Worm (Caenorhabditis elegans) whole organism, L4/young adult: ENCODE measurements around the gene mrps-18.C.

Experiments used
- W03F9.2 ChIP-seq: fragments of 150-350 bp; optimal IDR thresholded peaks from 2 replicates; lab custom pipeline; 2014; ENCODE audit warnings: missing biosample characterization, missing genetic modification characterization
- dao-5 ChIP-seq: sonication (generic microtip); optimal IDR thresholded peaks from 2 replicates; lab custom pipeline; 2016; ENCODE audit warnings: missing genotype, missing genetic modification characterization, moderate library complexity, missing compliant biosample characterization
- him-1 ChIP-seq: sonication (generic microtip); optimal IDR thresholded peaks from 2 replicates; lab custom pipeline; 2016; ENCODE audit warnings: missing genotype, missing genetic modification reagents, missing genetic modification characterization, missing compliant biosample characterization

mrps-18.C gene

ce11 chrII:6736066-6736465, at the start of gene mrps-18.C:
Gene mrps-18.C (plus strand): TSS chrII:6736203.
- TF ChIP-seq W03F9.2 (tag; lab: Kevin White, UChicago) (no peak), dao-5 (no peak), him-1 (tag; lab: Kevin White, UChicago) (no peak)

DNA sequence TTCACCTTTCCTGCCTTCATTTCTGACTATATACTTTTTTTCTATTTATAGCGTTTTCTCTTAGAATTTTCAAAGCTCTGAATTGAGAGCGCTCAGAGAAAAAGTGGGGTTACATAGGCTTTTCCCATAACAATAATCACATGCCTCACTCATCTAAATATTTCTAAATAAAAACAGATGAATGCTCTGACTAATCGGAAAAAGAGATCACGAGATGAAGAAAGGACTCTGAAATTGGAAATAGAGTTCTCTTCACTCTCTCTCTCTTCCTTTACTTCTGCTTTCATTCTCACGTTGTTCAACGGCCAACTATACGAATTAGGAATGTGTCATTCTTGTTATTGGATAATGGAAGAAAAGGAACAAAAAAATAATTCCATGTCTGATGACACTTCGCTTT, 46.9 kb upstream of the mrps-18.C start:
- no peak for TF ChIP-seq him-1 (tag; lab: Kevin White, UChicago)
- TF ChIP-seq dao-5 = no peak
- no peak for TF ChIP-seq W03F9.2 (tag; lab: Kevin White, UChicago)

ce11 chrII:6695388-6695787, 40.6 kb upstream of the mrps-18.C start, which contains the start of gene C18H9.5:
Gene C18H9.5 (minus strand): TSS chrII:6695566.
- no peak for TF ChIP-seq W03F9.2 (tag; lab: Kevin White, UChicago)
- no peak for TF ChIP-seq dao-5
- TF ChIP-seq him-1 (tag; lab: Kevin White, UChicago) = no peak

- TF ChIP-seq dao-5 = no peak
- no peak for TF ChIP-seq him-1 (tag; lab: Kevin White, UChicago)
- no peak for TF ChIP-seq W03F9.2 (tag; lab: Kevin White, UChicago)
These were observed 37.2 kb upstream of the mrps-18.C start, which contains the start of gene C18H9.1 for ce11 chrII:6698784-6699183. Gene C18H9.1 (plus strand): TSS chrII:6699084.

DNA sequence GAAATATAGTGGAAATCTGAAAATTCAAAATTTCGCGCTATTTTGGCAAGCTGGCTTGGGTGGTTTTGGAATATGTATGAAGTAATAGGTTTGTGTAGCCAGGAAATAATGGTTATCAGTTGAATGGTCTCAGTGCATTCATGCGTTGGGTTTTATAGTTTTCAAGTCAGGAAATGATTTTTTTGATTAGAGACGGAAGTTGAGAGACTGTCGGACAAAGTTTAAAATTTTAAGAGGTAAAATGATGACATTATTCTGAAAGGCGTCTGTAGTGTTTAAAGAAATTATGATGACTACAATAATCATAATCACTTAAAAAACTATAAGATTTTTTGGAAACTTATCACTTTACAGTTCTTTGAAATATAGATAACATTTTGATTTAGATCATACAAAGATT, 34.5 kb upstream of the mrps-18.C start, which contains the start of gene C18H9.6:
Gene C18H9.6 (minus strand): TSS at position 129 of the 400 bp plus-strand sequence.
- no peak for TF ChIP-seq W03F9.2 (tag; lab: Kevin White, UChicago)
- no peak for TF ChIP-seq him-1 (tag; lab: Kevin White, UChicago)

DNA sequence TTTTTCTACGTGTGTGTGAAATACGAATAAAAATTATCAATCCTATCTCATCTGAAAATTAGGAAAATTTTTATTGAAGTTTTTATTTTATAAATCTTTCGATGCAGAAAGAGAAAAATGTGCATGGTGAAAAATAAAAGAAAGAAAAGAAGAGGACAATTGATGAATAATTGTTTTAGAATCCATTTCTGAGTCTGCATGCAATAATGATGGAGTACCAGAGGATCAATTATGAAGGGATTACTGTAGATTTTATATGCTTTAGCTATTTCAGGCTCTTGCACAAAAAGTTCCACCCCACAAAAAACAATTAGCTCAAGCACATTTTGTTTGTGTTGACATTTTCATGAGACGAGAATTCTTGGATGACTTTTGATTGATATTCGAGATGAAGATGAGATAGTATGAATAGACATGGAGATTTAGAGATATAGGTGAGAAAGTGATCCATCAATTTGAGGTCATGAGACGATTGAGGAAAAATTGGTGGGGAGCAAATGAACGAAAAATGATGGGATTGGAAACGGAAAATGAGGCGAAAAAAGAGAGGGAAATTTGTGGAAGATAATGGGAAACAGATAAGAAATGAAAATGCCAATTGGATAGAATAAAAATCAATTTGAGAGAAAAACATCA, 30.3 kb upstream of the mrps-18.C start, which contains the start of gene rpy-1:
Gene rpy-1 (minus strand): TSS at position 51 of the 636 bp plus-strand sequence.
- TF ChIP-seq dao-5 (no peak), W03F9.2 (tag; lab: Kevin White, UChicago) (no peak), him-1 (tag; lab: Kevin White, UChicago) (no peak)

DNA sequence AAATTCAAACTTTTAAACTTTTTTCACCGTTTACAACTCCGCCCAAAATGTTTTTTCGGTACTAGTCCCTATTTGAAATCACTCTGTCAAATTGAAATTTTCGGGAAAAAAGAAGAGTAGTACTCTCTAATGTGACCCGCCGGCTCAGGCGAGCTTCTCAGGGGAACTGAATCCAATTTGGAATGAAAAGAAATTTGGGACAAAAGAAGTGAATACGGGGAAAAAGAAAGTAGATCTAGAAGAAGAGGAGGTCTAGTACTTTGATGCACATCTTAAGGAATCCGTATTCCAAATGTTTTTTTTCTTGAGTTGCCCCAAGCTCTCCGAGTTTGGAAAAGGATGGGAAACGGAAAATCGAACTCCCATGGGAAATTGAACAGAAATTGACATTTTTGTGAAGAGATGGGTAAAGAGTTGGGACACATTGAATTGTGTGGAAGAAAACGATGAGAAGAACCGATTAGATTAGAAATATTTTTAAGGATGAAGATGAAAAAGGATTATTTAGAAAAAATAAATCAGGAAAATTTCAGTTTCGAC, 29.4 kb upstream of the mrps-18.C start:
- TF ChIP-seq him-1 (tag; lab: Kevin White, UChicago) = no peak
- no peak for TF ChIP-seq W03F9.2 (tag; lab: Kevin White, UChicago)
- TF ChIP-seq dao-5 = no peak

ce11 chrII:6707496-6708260, 28.3 kb upstream of the mrps-18.C start:
- no peak for TF ChIP-seq dao-5
- no peak for TF ChIP-seq W03F9.2 (tag; lab: Kevin White, UChicago)
- no peak for TF ChIP-seq him-1 (tag; lab: Kevin White, UChicago)

DNA sequence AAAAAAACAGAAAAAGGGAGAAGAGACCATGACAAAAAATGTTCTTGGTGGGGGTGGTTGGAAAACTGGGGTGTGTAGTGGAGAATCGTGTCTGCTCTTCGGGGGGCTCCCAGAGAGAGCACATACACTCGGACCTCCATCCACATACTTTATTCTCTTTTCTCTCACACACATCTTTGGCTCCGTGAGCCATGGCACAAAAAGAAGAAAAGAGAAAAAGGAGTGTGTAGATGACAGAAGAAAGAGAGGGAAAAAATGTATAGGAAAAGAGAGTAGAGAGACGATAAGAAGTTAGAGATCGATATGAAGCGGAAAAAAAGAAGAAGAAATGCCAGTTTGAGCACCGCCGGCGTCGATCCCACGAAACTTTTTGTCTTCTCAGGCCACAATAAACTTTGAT, 27.0 kb upstream of the mrps-18.C start:
- no peak for TF ChIP-seq dao-5
- peak; percentile 56 for TF ChIP-seq him-1 (tag; lab: Kevin White, UChicago)

DNA sequence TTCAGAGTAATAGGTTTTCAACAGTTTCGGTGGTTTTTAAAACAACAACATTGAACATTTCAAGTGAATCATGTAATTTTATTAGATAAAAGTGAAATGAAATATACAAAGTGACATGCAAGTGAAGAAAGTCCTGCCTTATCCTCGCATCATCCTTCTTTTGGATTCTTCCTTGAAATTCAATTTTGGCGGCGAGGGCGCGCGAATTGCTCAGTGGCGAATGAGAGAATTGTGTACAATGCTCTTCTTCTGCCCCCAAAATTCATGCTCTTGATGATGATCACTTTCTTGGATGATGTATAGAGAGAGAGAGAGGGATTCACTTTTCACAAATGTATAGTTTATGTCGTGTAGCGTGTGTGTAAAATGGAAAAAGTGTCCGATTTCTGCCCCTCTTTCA, 26.3 kb upstream of the mrps-18.C start:
- no peak for TF ChIP-seq dao-5

ce11 chrII:6710596-6710995, 25.4 kb upstream of the mrps-18.C start:
- TF ChIP-seq him-1 (tag; lab: Kevin White, UChicago) (no peak), W03F9.2 (tag; lab: Kevin White, UChicago) (no peak), dao-5 (no peak)

- TF ChIP-seq him-1 (tag; lab: Kevin White, UChicago) (no peak), dao-5 (no peak), W03F9.2 (tag; lab: Kevin White, UChicago) (no peak)
These were observed 23.6 kb upstream of the mrps-18.C start, which contains the start of the genes dpy-10 and T14B4.19 for ce11 chrII:6712177-6712981. Gene dpy-10 (minus strand): TSS chrII:6712227. Gene T14B4.19 (minus strand): TSS chrII:6712931.

ce11 chrII:6713003-6713402, 23.0 kb upstream of the mrps-18.C start:
- TF ChIP-seq dao-5 = no peak
- no peak for TF ChIP-seq him-1 (tag; lab: Kevin White, UChicago)
- no peak for TF ChIP-seq W03F9.2 (tag; lab: Kevin White, UChicago)
